Worm (Caenorhabditis elegans) whole organism, L3 larva: ENCODE results near the gene Y50E8A.1.
A peak's percentile ranks its signal among the peaks of the same experiment; 100 is the strongest.

Experiments used
- aly-2 ChIP-seq: fragments of 150-350 bp; optimal IDR thresholded peaks from 2 replicates; lab custom pipeline; 2014; ENCODE audit warnings: missing biosample characterization, missing genetic modification characterization
- ama-1 ChIP-seq: fragments of 150-350 bp; optimal IDR thresholded peaks from 2 replicates; lab custom pipeline; 2018
- egl-27 ChIP-seq: sonication (generic microtip); optimal IDR thresholded peaks from 4 replicates; lab custom pipeline; 2017; ENCODE audit warnings: missing biosample characterization, missing genetic modification reagents, missing genetic modification characterization
- elt-1 ChIP-seq: fragments of 150-350 bp; optimal IDR thresholded peaks from 2 replicates; lab custom pipeline; 2014; ENCODE audit warnings: missing biosample characterization, missing genetic modification characterization
- elt-3 ChIP-seq, 3 experiments: fragments of 150-350 bp in 1 of 3; sonication (generic microtip) in 2 of 3; optimal IDR thresholded peaks; 2 replicates in 2 of 3; 4 replicates in 1 of 3; lab custom pipeline; 2014 to 2017; ENCODE audit warnings: missing biosample characterization in 3 of 3, missing genetic modification characterization in 3 of 3
- jun-1 ChIP-seq: fragments of 150-350 bp; optimal IDR thresholded peaks from 2 replicates; lab custom pipeline; 2014; ENCODE audit warnings: missing biosample characterization, missing genetic modification reagents, missing genetic modification characterization
- nhr-28 ChIP-seq: fragments of 150-350 bp; optimal IDR thresholded peaks from 2 replicates; lab custom pipeline; 2014; ENCODE audit warnings: missing biosample characterization, missing genetic modification characterization
- nhr-76 ChIP-seq: fragments of 150-350 bp; sonication (generic microtip); optimal IDR thresholded peaks from 5 replicates; lab custom pipeline; 2014; ENCODE audit warnings: missing biosample characterization, missing genetic modification characterization
- pqm-1 ChIP-seq: fragments of 150-350 bp; optimal IDR thresholded peaks from 2 replicates; lab custom pipeline; 2017; ENCODE audit warnings: missing biosample characterization, missing genetic modification characterization, inconsistent platforms
- skn-1 ChIP-seq: fragments of 150-350 bp; optimal IDR thresholded peaks from 2 replicates; lab custom pipeline; 2014; ENCODE audit warnings: missing biosample characterization, missing genetic modification characterization
- tbx-2 ChIP-seq: sonication (generic microtip); optimal IDR thresholded peaks from 2 replicates; lab custom pipeline; 2016; ENCODE audit warnings: mild to moderate bottlenecking, missing genetic modification characterization, missing compliant biosample characterization
- unc-39 ChIP-seq: sonication (generic microtip); optimal IDR thresholded peaks from 4 replicates; lab custom pipeline; 2017; ENCODE audit warnings: missing biosample characterization, missing genetic modification characterization

DNA sequence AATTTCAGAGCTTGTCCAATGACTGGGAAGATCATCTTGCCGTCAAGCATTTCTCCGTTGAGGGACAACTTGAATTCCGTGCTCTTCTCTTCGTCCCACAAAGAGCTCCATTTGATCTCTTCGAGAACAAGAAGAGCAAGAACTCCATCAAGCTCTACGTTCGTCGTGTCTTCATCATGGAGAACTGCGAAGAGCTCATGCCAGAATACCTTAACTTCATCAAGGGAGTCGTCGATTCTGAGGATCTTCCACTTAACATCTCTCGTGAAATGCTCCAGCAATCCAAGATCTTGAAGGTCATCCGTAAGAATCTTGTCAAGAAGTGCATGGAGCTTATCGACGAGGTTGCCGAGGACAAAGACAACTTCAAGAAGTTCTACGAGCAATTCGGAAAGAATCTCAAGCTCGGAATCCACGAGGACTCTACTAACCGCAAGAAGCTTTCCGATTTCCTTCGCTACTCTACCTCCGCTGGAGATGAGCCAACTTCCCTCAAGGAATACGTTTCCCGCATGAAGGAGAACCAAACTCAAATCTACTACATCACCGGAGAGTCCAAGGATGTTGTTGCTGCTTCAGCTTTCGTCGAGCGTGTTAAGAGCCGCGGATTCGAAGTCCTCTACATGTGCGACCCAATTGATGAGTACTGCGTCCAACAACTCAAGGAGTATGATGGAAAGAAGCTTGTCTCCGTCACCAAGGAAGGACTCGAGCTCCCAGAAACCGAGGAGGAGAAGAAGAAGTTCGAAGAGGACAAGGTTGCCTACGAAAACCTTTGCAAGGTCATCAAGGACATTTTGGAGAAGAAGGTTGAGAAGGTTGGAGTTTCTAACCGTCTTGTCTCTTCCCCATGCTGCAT lies 39.4 kb upstream of the Y50E8A.1 start:
- TF ChIP-seq nhr-28 (tag; lab: Kevin White, UChicago) (no peak), elt-1 (no peak), tbx-2 (tag; lab: Kevin White, UChicago) (no peak), pqm-1 (no peak), nhr-76 (tag; lab: Kevin White, UChicago) (no peak), unc-39 (tag; lab: Kevin White, UChicago) (no peak), jun-1 (tag; lab: Kevin White, UChicago) (no peak), aly-2 (no peak), egl-27 (tag; lab: Kevin White, UChicago) (no peak), elt-3 (tag; optimal IDR thresholded peaks at IDR 0.05; lab: Kevin White, UChicago) (no peak), skn-1 (no peak), ama-1 (lab: Kevin White, UChicago) (peak; percentile 91)
